Fruit fly (Drosophila melanogaster): ENCODE data around the gene CG9231.

dm6 chr3L:19552136-19552773 is 33.5 kb downstream of the CG9231 start, which contains the start of the genes Ltn1 and CG9300:
- no peak for TF ChIP-seq CG11762 (GFP tag; optimal IDR thresholded peaks at IDR 0.05; ENCODE audit: insufficient read depth)
- TF ChIP-seq Gug (GFP tag; IDR thresholded peaks at IDR 0.05), result no peak
- no peak for TF ChIP-seq CG6163 (GFP tag; IDR thresholded peaks at IDR 0.05)
- TF ChIP-seq CG6276 (GFP tag; optimal IDR thresholded peaks at IDR 0.05), result no peak
- no peak for TF ChIP-seq Lpt (GFP tag; optimal IDR thresholded peaks at IDR 0.05)
- TF ChIP-seq dsx (GFP tag; optimal IDR thresholded peaks at IDR 0.05; ENCODE audit: poor library complexity, severe bottlenecking), result no peak
- TF ChIP-seq OdsH (GFP tag; optimal IDR thresholded peaks at IDR 0.05), result no peak
- TF ChIP-seq CG10669 (GFP tag; optimal IDR thresholded peaks at IDR 0.05), result no peak
- no peak for TF ChIP-seq fd59A (GFP tag; optimal IDR thresholded peaks at IDR 0.05)
- TF ChIP-seq Sox102F (GFP tag; optimal IDR thresholded peaks at IDR 0.05), result no peak
- no peak for TF ChIP-seq lz (GFP tag; optimal IDR thresholded peaks at IDR 0.05)
- TF ChIP-seq CG9139 (GFP tag; optimal IDR thresholded peaks at IDR 0.05), result no peak
- TF ChIP-seq CG1621 (tag; optimal IDR thresholded peaks at IDR 0.05), result no peak

All from whole organism, prepupa.